Fruit fly (Drosophila melanogaster): ENCODE measurements around the gene CG14186.

CG14186 gene

dm6 chr3L:20140589-20141207, 37.1 kb upstream of the CG14186 start, which contains the start of gene CG7328 (continued):
- TF ChIP-seq CG2199 (GFP tag; IDR thresholded peaks at IDR 0.05) = no peak
- TF ChIP-seq CG2120 (GFP tag; optimal IDR thresholded peaks at IDR 0.05) = peak; percentile 85
- TF ChIP-seq pan (optimal IDR thresholded peaks at IDR 0.05) = no peak
- peak in 1 of 2 experiments; percentile 59 for TF ChIP-seq pan (GFP tag; optimal IDR thresholded peaks at IDR 0.05 in 1 of 2, IDR thresholded peaks at IDR 0.05 in 1 of 2)
- TF ChIP-seq sens (GFP tag) = peak; percentile 95
- no peak for TF ChIP-seq Rx (GFP tag; IDR thresholded peaks at IDR 0.05)
- TF ChIP-seq CG7271 (tag; optimal IDR thresholded peaks at IDR 0.05) = no peak
- TF ChIP-seq HLH54F (GFP tag; optimal IDR thresholded peaks at IDR 0.05) = peak; percentile 39
- peak; percentile 3 for TF ChIP-seq CG2116 (GFP tag; optimal IDR thresholded peaks at IDR 0.05)
- TF ChIP-seq CG18599 (GFP tag; optimal IDR thresholded peaks at IDR 0.05) = peak; percentile 66
- no peak for TF ChIP-seq Dip2 (GFP tag; IDR thresholded peaks at IDR 0.05)
- peak; percentile 23 for TF ChIP-seq CG4328 (GFP tag; optimal IDR thresholded peaks at IDR 0.05)
- peak; percentile 39 for TF ChIP-seq zfh2 (GFP tag; optimal IDR thresholded peaks at IDR 0.05)
- TF ChIP-seq CG6854 (GFP tag; optimal IDR thresholded peaks at IDR 0.05) = peak; percentile 19
- TF ChIP-seq fd96Cb (tag; optimal IDR thresholded peaks at IDR 0.05) = peak; percentile 0
- TF ChIP-seq Sox100B (GFP tag; optimal IDR thresholded peaks at IDR 0.05) = no peak
- TF ChIP-seq Atf6 (GFP tag; IDR thresholded peaks at IDR 0.05) = peak; percentile 77
- TF ChIP-seq CG9437 (GFP tag; optimal IDR thresholded peaks at IDR 0.05) = peak; percentile 12
- TF ChIP-seq Hmr (GFP tag; optimal IDR thresholded peaks at IDR 0.05) = peak; percentile 63
- TF ChIP-seq Sry-δ (GFP tag; optimal IDR thresholded peaks at IDR 0.05) = no peak
- peak; percentile 43 for TF ChIP-seq al (GFP tag; IDR thresholded peaks at IDR 0.05)
- no peak for TF ChIP-seq Optix (GFP tag; IDR thresholded peaks at IDR 0.05)
- peak; percentile 55 for TF ChIP-seq CG18619 (GFP tag; optimal IDR thresholded peaks at IDR 0.05)
- TF ChIP-seq nmo (GFP tag; optimal IDR thresholded peaks at IDR 0.05) = peak; percentile 65
- 0 out of 2 replicates have a peak, but pooled peaks have one; percentile 31 for TF ChIP-seq CG32772 (GFP tag; IDR thresholded peaks at IDR 0.05)
- TF ChIP-seq CG34422 (GFP tag; IDR thresholded peaks at IDR 0.05) = no peak
- TF ChIP-seq CG11456 (GFP tag; IDR thresholded peaks at IDR 0.05) = 0 out of 3 replicates have a peak, but pooled peaks have one; percentile 54
- TF ChIP-seq Dad (GFP tag; optimal IDR thresholded peaks at IDR 0.05) = peak; percentile 14
- TF ChIP-seq gcm2 (GFP tag; optimal IDR thresholded peaks at IDR 0.05) = no peak
- TF ChIP-seq CG17568 (GFP tag; optimal IDR thresholded peaks at IDR 0.05) = no peak
- no peak for TF ChIP-seq CG3407 (GFP tag; optimal IDR thresholded peaks at IDR 0.05)
- TF ChIP-seq CG3995 (GFP tag; optimal IDR thresholded peaks at IDR 0.05) = no peak
- TF ChIP-seq Lim3 (GFP tag; IDR thresholded peaks at IDR 0.05) = no peak
- TF ChIP-seq fu2 (GFP tag; optimal IDR thresholded peaks at IDR 0.05) = peak; percentile 30
- TF ChIP-seq CG4707 (GFP tag; optimal IDR thresholded peaks at IDR 0.05) = no peak
- TF ChIP-seq CG13775 (GFP tag; optimal IDR thresholded peaks at IDR 0.05) = peak; percentile 43
- no peak for TF ChIP-seq CG13894 (tag; optimal IDR thresholded peaks at IDR 0.05)
- peak; percentile 66 for TF ChIP-seq CG10209 (GFP tag; optimal IDR thresholded peaks at IDR 0.05)
- TF ChIP-seq lola (GFP tag; optimal IDR thresholded peaks at IDR 0.05) = no peak
- TF ChIP-seq Chrac-16 (GFP tag; optimal IDR thresholded peaks at IDR 0.05) = peak; percentile 56
- TF ChIP-seq ftz-f1 (GFP tag; optimal IDR thresholded peaks at IDR 0.05) = no peak
- TF ChIP-seq CG9932 (GFP tag; IDR thresholded peaks at IDR 0.05) = peak; percentile 75
- peak; percentile 35 for TF ChIP-seq CG3838 (GFP tag; optimal IDR thresholded peaks at IDR 0.05)
- TF ChIP-seq lmd (GFP tag; IDR thresholded peaks at IDR 0.05) = peak; percentile 62; the same call in 1 of the 2 replicates
- peak; percentile 41 for TF ChIP-seq az2 (GFP tag; optimal IDR thresholded peaks at IDR 0.05)
- TF ChIP-seq ems (GFP tag; optimal IDR thresholded peaks at IDR 0.05) = peak; percentile 49
- no peak for TF ChIP-seq gsb (GFP tag; IDR thresholded peaks at IDR 0.05)
- no peak for TF ChIP-seq bbx (GFP tag; IDR thresholded peaks at IDR 0.05; ENCODE audit: partially characterized antibody)
- peak; percentile 97 for TF ChIP-seq row (GFP tag; IDR thresholded peaks at IDR 0.05)
- peak; percentile 4 for TF ChIP-seq ewg (GFP tag; optimal IDR thresholded peaks at IDR 0.05)
- TF ChIP-seq CG2129 (GFP tag; IDR thresholded peaks at IDR 0.05; ENCODE audit: partially characterized antibody) = no peak
